Fruit fly (Drosophila melanogaster): Measurements from ENCODE around the gene CG10969.

Gene CG10969

dm6 chr3L:12780997-12781396 is at the start of gene CG10969, which contains the start of gene CG17666:
Gene CG10969, minus strand, starts transcription at chr3L:12781097.
Gene CG17666, plus strand, starts transcription at chr3L:12781325.
- TF ChIP-seq noc (tag; optimal IDR thresholded peaks at IDR 0.05), result no peak

DNA sequence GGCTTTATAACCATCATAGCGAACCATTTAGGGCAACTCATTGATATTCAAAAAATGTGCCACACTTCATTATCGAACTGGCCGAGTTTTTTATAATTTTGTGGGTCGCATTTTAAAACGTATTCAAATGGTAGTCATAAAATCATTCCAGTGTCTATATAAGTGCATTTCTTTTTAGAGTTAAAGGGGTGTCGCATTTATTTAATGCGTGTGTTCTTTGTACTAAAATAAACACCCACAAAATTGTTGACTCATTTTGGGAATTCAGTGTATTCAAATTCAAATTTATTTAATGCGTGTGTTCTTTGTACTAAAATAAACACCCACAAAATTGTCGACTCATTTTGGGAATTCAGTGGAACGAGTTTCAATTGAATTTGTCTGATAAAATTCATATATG is 49.5 kb upstream of the CG10969 start:
- no peak for TF ChIP-seq noc (tag; optimal IDR thresholded peaks at IDR 0.05)

dm6 chr3L:12828532-12828931 is 47.6 kb upstream of the CG10969 start:
- TF ChIP-seq noc (tag; optimal IDR thresholded peaks at IDR 0.05), result peak; percentile 29

DNA sequence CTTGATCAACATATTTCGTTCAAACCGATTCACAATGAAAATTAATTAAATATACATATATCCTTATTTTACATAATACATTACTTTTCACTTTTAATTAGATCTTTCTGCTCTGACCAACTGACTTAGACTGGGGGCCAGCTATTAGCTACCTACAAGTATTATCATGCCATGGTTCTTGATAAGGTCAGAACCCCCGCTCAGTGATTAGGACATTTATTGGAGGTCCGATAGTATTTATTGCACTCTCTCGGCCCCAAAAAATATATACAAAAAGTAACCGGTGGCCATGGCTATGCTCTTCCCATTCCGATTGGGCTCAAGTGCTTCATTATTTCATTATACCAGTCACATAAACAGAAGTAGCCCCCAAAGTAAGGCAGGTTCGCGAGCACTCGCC is 46.8 kb upstream of the CG10969 start:
- no peak for TF ChIP-seq noc (tag; optimal IDR thresholded peaks at IDR 0.05)

DNA sequence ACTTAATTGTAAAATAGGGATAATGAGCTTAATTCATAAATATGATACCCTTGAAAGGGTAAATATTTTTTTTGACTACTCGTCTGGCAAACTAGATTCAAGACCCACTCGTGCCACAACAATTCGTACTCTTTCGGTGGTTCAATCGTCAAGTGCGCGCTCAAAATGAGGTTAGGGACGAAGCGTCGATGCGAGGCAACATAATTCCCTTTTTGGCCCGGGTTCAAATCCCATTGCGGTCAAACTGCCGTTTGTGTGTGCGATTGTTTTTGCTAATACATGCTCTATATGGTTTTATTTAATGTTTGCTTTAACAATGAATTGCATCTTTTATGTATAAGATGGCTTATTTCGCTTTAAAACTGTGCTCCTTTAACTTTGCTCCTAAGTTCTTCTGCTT is 34.9 kb upstream of the CG10969 start:
- no peak for TF ChIP-seq noc (tag; optimal IDR thresholded peaks at IDR 0.05)

DNA sequence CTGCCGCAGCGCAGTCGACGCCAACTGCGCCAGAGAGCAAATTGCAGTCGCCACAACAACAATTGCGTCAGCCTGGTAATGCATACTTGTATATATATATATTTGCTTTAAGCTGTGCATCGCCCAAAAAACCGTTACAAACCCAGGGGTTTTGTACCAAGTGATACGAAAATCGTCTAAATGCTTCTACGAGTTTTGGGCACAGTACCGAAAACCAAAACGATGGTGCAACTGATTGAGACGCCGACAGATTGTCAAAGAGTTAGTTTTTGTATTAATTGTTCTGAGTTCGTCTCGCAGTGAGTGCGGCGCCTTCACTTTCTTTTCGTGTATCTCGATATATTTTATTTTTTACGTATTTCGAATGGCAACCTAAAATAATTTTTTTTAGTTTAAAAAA is 33.9 kb upstream of the CG10969 start:
- no peak for TF ChIP-seq noc (tag; optimal IDR thresholded peaks at IDR 0.05)

DNA sequence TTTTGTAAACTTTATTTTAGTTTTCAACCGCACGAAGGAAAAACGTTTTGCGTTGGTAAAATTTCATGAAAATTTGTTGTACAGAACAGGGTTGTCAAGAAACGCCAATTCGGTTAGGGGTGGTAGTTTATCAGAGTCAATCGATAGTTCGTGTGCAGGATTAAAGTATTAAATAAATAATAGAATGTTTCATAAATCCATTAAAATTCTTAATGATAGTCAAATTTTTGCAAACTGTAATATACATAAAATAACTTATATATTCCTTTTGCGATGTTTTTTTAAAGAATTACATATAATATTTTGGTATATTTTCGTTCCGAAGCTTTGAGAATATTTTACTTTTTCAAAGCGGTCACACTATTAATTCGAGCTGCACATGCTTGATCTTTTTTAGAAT is 33.0 kb upstream of the CG10969 start, which contains the start of the genes Sf3a2 and CG42588:
TSS of gene Sf3a2 (minus strand) at position 113 of the 400 bp plus-strand sequence.
TSS of gene CG42588 (plus strand) at position 348 of the 400 bp plus-strand sequence.
- TF ChIP-seq noc (tag; optimal IDR thresholded peaks at IDR 0.05), result no peak

DNA sequence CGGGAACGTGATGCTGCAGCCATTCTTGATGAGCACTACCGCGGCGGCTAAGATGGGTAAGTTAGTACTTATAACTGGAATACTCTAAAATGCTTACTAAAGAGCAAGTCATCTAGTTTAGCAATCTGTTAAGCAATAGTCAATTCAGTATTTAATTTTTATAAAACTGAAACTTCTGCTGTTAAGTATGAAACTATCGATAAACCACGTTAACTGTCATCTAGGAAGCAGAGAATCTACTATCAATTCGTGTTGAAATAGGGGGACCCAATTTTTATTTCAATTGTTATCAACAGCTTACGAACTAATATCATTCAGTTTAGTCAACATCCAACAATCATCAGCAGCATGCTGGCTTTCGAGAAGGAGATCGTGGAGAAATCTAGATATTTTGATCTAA is 27.5 kb upstream of the CG10969 start, which contains the start of gene CG32110:
TSS of gene CG32110 (plus strand) at position 301 of the 400 bp plus-strand sequence.
- no peak for TF ChIP-seq noc (tag; optimal IDR thresholded peaks at IDR 0.05)

DNA sequence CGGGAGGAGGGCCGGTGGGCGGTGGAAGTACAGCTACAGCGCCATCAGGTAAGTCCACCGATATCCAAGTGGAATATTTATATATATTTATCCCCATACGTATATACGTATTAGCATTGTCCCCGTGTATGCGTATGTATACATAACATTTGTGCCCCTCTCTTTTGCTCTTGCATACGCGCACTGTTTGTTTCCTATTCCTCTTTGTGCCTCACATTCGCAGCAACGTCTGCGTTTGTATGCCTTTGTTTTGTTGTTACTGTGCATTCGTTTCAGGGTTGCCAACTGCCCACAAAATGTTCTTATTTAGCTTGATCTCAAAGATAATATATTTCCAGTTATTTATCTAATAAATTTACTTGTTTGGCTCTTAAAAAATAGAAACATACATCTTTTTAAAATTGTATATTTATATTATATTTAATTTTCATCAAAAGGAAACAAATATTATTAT is 25.4 kb upstream of the CG10969 start:
- TF ChIP-seq noc (tag; optimal IDR thresholded peaks at IDR 0.05), result peak; percentile 45

- TF ChIP-seq noc (tag; optimal IDR thresholded peaks at IDR 0.05), result no peak
Measured at dm6 chr3L:12805660-12806289, 24.9 kb upstream of the CG10969 start, which contains the start of gene Sap130. Gene Sap130, plus strand, starts transcription at chr3L:12805902.

DNA sequence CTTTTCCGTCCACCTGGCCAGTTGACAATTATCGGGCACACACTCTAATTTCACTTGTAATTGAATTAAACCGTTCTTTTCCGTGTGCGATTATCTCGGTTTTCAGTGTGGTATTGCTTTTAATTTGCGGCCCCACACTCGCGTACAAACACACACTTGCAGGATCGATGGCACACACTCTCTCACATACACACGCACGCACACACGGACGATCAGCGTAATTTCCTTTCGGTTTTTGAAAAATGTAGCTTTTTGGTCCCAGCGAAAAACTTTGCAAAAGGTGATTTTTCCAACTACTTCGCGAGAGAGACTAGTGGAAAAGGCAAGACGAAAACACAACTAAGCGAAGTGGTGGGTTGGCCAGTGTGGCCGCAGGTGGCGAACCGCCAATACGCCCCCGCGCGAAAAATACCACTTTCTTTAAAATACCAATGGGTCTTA is 23.9 kb upstream of the CG10969 start, which contains the start of gene Atg1:
TSS of gene Atg1 (minus strand) at position 387 of the 441 bp plus-strand sequence.
- TF ChIP-seq noc (tag; optimal IDR thresholded peaks at IDR 0.05), result peak; percentile 26

DNA sequence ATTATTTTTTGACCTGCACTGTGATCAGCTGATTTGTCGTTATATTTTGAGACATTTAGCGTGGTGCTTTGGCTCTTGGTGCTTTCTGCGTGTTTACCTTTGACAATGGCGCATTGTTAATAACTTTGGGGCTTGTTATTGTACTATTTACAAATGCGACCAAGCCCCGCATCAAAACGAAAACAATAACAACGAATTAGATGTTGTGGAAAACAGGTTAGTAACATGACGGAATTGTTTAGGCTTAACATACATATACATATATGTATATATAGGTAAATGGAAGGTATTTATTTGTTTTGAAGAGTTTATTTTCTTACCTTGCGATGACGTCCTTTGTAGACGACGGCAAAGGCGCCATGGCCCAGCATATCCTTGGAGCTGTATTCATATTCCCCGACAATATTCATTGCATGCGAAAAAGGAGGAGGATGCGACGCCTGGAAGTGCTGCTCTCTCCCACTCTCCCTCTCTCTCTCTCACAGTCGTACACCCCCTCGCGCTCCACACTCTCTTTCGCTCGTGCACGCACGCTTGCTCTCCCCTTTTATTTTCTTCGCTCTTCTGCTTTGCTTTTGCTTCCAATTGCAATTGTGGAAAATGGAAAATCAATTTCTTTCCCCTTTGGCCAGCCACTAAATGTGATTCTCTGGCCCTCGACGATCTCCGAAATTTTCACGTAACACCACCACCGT is 23.3 kb upstream of the CG10969 start:
- TF ChIP-seq noc (tag; optimal IDR thresholded peaks at IDR 0.05), result no peak

DNA sequence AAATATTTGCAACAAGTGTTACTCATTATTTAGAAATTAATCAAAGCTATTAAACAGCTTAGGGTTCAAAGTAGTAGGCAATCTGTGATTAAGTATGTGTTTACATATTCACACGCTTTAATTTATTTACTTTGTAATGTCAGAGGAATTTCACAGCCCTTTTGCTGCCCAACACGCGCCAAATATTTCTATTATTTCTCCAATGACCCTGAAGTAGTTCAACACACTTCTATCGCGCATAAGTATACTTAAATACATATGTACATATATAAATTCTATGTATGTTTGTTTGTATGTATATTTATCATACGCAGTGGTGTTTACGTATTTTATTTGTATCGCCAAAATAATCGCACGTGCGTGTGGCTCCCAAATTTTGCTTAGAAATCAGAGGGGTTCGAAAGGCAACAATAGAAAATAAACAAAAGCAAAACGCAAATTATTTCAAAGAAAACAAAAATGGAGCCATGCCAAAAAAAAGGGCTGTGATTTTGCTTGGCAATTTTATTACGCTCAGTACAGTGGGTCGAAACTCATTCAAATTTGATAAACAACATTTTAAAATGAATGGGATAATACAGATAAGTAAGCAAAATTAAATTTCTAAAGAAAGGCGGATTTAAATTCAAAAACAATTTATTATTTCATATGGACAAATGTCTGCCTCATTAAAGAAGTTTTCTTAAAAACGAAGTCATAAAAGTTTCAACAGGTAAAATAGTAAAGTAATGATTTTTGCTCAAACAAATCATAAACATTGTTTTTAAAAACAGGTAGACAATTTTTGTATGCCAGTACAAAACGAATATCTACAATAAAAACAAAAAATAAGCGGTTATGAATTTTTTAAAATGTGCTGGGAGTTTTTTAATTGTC is 22.5 kb upstream of the CG10969 start:
- TF ChIP-seq noc (tag; optimal IDR thresholded peaks at IDR 0.05), result peak; percentile 80

dm6 chr3L:12802443-12802865 is 21.6 kb upstream of the CG10969 start:
- TF ChIP-seq noc (tag; optimal IDR thresholded peaks at IDR 0.05), result no peak

- no peak for TF ChIP-seq noc (tag; optimal IDR thresholded peaks at IDR 0.05)
Measured at dm6 chr3L:12800167-12800566, 19.3 kb upstream of the CG10969 start.
